Worm (Caenorhabditis elegans): ENCODE results near the gene C38C10.3.

Gene C38C10.3

ce11 chrIII:9366971-9367370, 18.5 kb downstream of the C38C10.3 start, which contains the start of gene crn-6:
crn-6 (plus strand) TSS chrIII:9367271.
- TF ChIP-seq W03F9.2 (tag; optimal IDR thresholded peaks at IDR 0.05) (no peak), him-1 (tag; optimal IDR thresholded peaks at IDR 0.05) (no peak), dao-5 (tag; optimal IDR thresholded peaks at IDR 0.05) (no peak)

- no peak for TF ChIP-seq him-1 (tag; optimal IDR thresholded peaks at IDR 0.05)
- TF ChIP-seq dao-5 (tag; optimal IDR thresholded peaks at IDR 0.05), result no peak
- TF ChIP-seq W03F9.2 (tag; optimal IDR thresholded peaks at IDR 0.05), result no peak
These were observed 19.1 kb downstream of the C38C10.3 start for ce11 chrIII:9366376-9366775.

DNA sequence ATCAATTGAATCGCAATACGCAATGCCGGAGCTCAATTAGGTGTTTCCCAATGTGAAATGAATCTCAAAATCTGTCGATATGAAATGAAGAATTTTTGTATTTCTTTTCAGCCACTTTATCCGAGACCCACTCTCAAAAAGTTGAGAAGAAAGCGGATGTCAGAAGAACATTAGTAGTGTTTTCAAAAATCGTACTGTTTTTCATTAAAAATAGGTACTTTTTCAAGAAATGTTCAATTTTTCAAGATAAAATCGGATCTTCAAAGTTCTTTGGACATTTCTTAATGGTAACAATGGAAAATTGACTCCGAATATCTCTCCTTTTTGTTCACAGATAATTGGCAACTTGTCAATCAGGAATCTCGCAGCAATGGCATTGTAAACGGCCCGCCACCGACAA, 24.2 kb downstream of the C38C10.3 start, which contains the start of gene flp-25:
Gene flp-25, plus strand, starts transcription at position 301 of the 400 bp plus-strand sequence.
- TF ChIP-seq W03F9.2 (tag; optimal IDR thresholded peaks at IDR 0.05) (no peak), him-1 (tag; optimal IDR thresholded peaks at IDR 0.05) (no peak), dao-5 (tag; optimal IDR thresholded peaks at IDR 0.05) (no peak)

- no peak for TF ChIP-seq him-1 (tag; optimal IDR thresholded peaks at IDR 0.05)
- no peak for TF ChIP-seq dao-5 (tag; optimal IDR thresholded peaks at IDR 0.05)
- TF ChIP-seq W03F9.2 (tag; optimal IDR thresholded peaks at IDR 0.05), result no peak
These were observed 26.4 kb downstream of the C38C10.3 start, which contains the start of gene K04H4.5 for ce11 chrIII:9359060-9359459. K04H4.5 (plus strand) TSS chrIII:9359360.

DNA sequence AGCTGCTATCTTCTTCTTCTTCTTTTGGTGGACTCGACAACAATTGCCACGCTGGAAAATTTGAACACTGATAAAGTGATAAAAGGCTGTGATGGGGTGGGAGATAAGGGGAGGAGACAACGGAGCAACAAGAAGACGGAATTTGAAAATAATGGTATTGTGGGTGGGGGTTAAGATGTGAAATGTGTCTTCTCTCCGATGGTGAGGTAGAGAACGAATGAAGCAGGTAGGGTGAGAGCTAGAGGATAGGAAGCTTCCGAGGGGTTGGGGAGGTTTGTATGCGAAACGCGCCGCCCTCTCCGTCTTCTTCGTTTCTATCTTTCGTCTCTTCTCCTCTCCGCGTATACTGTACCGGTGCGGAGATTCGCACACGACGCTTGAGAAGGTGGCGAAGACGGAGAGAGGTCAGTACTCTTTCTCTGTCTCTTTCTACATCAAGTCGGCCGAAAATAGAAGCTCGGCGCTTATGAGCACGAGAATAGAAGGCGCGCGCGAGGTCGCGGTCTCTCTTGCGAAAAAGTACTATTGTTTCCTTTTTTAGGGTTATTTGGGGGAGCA, 30.0 kb downstream of the C38C10.3 start, which contains the start of gene chtb-1:
Gene chtb-1, minus strand, starts transcription at position 51 of the 558 bp plus-strand sequence.
- TF ChIP-seq W03F9.2 (tag; optimal IDR thresholded peaks at IDR 0.05) (no peak), him-1 (tag; optimal IDR thresholded peaks at IDR 0.05) (no peak), dao-5 (tag; optimal IDR thresholded peaks at IDR 0.05) (no peak)

DNA sequence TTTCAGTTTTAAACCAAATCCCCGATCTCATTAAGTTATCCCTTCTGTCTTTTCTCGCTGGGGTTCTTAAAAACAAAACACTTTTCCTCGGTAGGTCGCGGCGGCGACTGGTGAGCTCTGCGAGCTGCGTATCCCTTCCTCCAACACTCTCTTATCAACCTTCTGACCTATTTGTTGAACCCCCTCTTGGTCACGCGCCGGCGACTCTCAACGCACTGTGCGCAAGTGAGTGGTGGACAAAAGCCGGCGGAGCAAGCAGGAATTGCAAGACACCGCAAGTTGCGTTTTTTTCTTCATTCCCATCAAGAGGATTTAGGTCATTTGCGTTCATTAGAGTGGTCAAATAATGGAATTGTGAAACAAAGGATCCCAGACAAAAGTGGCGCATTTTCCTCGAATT, 31.6 kb downstream of the C38C10.3 start:
- TF ChIP-seq W03F9.2 (tag; optimal IDR thresholded peaks at IDR 0.05) (no peak), him-1 (tag; optimal IDR thresholded peaks at IDR 0.05) (no peak), dao-5 (tag; optimal IDR thresholded peaks at IDR 0.05) (no peak)

- TF ChIP-seq dao-5 (tag; optimal IDR thresholded peaks at IDR 0.05) (no peak), W03F9.2 (tag; optimal IDR thresholded peaks at IDR 0.05) (no peak), him-1 (tag; optimal IDR thresholded peaks at IDR 0.05) (no peak)
These were observed 38.7 kb downstream of the C38C10.3 start for ce11 chrIII:9346722-9347121.

ce11 chrIII:9346114-9346513, 39.3 kb downstream of the C38C10.3 start:
- TF ChIP-seq W03F9.2 (tag; optimal IDR thresholded peaks at IDR 0.05) (no peak), him-1 (tag; optimal IDR thresholded peaks at IDR 0.05) (no peak), dao-5 (tag; optimal IDR thresholded peaks at IDR 0.05) (no peak)

DNA sequence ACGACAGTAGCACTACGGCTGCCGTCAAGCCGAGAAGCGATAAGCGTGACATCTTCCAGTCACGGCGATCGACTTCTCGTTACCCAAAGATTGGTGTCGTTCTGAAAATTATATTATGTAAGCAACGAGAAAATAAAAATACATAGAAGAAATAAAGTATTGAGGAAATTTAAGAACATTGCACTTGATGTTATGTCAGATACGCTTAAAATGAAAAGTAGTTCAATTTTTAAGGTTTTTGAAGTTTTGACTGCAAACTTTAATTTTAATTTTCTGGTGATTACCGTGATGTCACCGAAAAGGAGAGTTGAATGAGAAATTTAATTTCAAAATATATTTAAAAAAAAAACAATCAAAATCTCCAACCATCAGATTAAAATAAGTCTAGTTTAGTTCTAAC, 41.1 kb downstream of the C38C10.3 start, which contains the start of gene emb-9:
Gene emb-9, minus strand, starts transcription at position 101 of the 400 bp plus-strand sequence.
- TF ChIP-seq dao-5 (tag; optimal IDR thresholded peaks at IDR 0.05), result no peak
- TF ChIP-seq W03F9.2 (tag; optimal IDR thresholded peaks at IDR 0.05), result no peak
- TF ChIP-seq him-1 (tag; optimal IDR thresholded peaks at IDR 0.05), result no peak

ce11 chrIII:9340025-9340424, 45.4 kb downstream of the C38C10.3 start:
- TF ChIP-seq dao-5 (tag; optimal IDR thresholded peaks at IDR 0.05), result no peak
- TF ChIP-seq W03F9.2 (tag; optimal IDR thresholded peaks at IDR 0.05), result no peak
- TF ChIP-seq him-1 (tag; optimal IDR thresholded peaks at IDR 0.05), result no peak

- no peak for TF ChIP-seq W03F9.2 (tag; optimal IDR thresholded peaks at IDR 0.05)
- TF ChIP-seq dao-5 (tag; optimal IDR thresholded peaks at IDR 0.05), result no peak
- no peak for TF ChIP-seq him-1 (tag; optimal IDR thresholded peaks at IDR 0.05)
These were observed 47.5 kb downstream of the C38C10.3 start for ce11 chrIII:9337968-9338367.

ce11 chrIII:9336807-9337206, 48.6 kb downstream of the C38C10.3 start:
- no peak for TF ChIP-seq W03F9.2 (tag; optimal IDR thresholded peaks at IDR 0.05)
- TF ChIP-seq dao-5 (tag; optimal IDR thresholded peaks at IDR 0.05), result no peak
- TF ChIP-seq him-1 (tag; optimal IDR thresholded peaks at IDR 0.05), result no peak

DNA sequence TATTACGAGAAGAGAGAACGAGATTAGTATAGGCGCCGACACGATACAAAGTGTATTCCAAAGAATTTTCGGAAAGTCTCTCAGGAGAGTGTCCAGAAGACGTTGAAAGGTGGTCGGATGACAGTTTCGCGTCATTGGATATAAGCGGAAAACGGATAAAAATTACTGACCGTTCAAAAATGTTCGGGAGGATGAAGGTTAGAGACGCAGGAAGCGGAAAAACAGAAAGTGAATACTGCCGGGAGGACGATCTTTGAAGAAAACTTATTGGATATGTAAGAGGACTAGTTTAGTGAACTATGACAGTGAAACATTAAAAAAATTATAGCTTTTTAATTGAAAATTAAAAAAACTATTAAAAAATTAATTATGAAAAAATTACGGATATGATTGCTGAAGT, 50.4 kb downstream of the C38C10.3 start:
- no peak for TF ChIP-seq dao-5 (tag; optimal IDR thresholded peaks at IDR 0.05)
- TF ChIP-seq him-1 (tag; optimal IDR thresholded peaks at IDR 0.05), result no peak
- no peak for TF ChIP-seq W03F9.2 (tag; optimal IDR thresholded peaks at IDR 0.05)

DNA sequence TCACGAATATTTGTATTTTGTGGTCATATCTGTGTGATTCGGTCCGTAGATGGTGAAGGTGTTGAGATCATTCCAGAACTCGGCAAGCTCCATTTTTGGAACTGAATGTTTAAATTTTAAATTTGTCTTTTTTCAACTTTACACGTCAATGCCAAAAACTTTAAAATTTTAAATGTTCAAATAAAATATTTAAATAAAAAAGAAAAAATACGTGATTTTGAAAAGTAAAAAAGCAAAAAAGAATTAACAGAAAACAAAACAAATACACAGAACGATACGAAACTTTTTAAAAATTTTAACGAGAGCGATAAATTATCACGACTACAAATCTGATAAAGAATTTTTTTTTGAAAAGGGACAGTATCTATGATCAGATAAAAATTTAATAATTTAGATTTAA, 51.3 kb downstream of the C38C10.3 start, which contains the start of gene elo-4:
Gene elo-4, minus strand, starts transcription at position 101 of the 400 bp plus-strand sequence.
- TF ChIP-seq him-1 (tag; optimal IDR thresholded peaks at IDR 0.05) (no peak), dao-5 (tag; optimal IDR thresholded peaks at IDR 0.05) (no peak), W03F9.2 (tag; optimal IDR thresholded peaks at IDR 0.05) (no peak)
